Fruit fly (Drosophila melanogaster): ENCODE measurements around the gene ntc.

ntc gene

DNA sequence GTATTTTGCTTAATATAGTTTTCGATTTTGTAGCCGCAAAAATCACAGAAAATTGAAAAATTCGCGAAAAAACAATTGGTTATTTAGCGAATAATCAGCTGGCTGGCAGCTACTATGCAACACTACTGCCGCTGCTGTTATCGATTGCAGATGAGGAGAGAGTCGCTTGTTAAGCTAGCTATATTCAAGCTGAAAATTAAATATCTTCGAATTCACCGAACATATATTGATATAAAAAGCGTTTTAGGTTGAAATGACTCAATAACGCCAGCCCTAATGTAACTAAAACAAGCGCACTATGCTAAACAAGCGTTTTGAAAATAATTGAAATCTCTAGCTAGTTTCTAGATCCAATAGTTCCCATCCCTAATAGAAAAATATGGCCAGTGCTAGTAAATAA lies at the start of gene ntc, which contains the start of the genes CG32264 and IntS10:
TSS of gene ntc (minus strand) at position 130 of the 400 bp plus-strand sequence.
TSS of gene CG32264 (minus strand) at position 130 of the 400 bp plus-strand sequence.
TSS of gene IntS10 (plus strand) at position 381 of the 400 bp plus-strand sequence.
- peak; percentile 61 for TF ChIP-seq CG15710 (tag; optimal IDR thresholded peaks at IDR 0.05)
- TF ChIP-seq fd96Ca (GFP tag; IDR thresholded peaks at IDR 0.05): no peak; the same call in 1 of the 3 replicates
- TF ChIP-seq Ets98B (GFP tag; IDR thresholded peaks at IDR 0.05): peak; percentile 43
- TF ChIP-seq CG8301 (tag; optimal IDR thresholded peaks at IDR 0.05): peak; percentile 48
- peak; percentile 23 for TF ChIP-seq CG9948 (tag; optimal IDR thresholded peaks at IDR 0.05)
- TF ChIP-seq rn (GFP tag; IDR thresholded peaks at IDR 0.05): no peak
- peak; percentile 52 for TF ChIP-seq D1 (tag; optimal IDR thresholded peaks at IDR 0.05)
- no peak for TF ChIP-seq Pif1A (GFP tag; optimal IDR thresholded peaks at IDR 0.05)
- no peak for TF ChIP-seq Snoo (tag; optimal IDR thresholded peaks at IDR 0.05)
- no peak for TF ChIP-seq CG8159 (tag; optimal IDR thresholded peaks at IDR 0.05)
- TF ChIP-seq CG4496 (GFP tag; IDR thresholded peaks at IDR 0.05): no peak
- TF ChIP-seq CG17806 (tag; optimal IDR thresholded peaks at IDR 0.05): peak; percentile 29
- no peak for TF ChIP-seq CG14655 (GFP tag; optimal IDR thresholded peaks at IDR 0.05)
- no peak for TF ChIP-seq CG10348 (GFP tag; IDR thresholded peaks at IDR 0.05)
- peak; percentile 34; the same call in 1 of the 2 replicates for TF ChIP-seq CG32121 (GFP tag; IDR thresholded peaks at IDR 0.05)

DNA sequence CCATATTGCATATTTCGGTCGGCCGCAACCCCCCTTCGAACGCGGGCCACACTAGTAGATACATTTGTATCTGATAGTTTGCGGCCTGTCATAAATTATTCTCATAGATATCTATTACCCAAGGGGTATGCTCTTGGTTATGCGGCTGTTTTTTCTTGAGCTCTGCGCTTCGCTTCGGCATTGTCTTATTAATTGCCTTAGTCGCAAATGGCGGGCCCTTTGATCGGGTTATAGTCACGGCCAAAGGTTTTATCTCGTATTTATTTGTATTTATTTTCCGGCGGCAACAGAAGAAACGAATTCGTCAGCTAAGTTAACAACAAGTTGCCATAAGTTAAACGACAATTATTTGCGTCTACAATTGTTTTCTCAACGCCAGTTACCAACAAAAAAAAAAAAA lies 49.7 kb upstream of the ntc start:
- TF ChIP-seq CG12605 (GFP tag; IDR thresholded peaks at IDR 0.05): no peak
- TF ChIP-seq CG10348 (GFP tag; IDR thresholded peaks at IDR 0.05): no peak
- TF ChIP-seq D1 (tag; optimal IDR thresholded peaks at IDR 0.05): no peak
- no peak for TF ChIP-seq rn (GFP tag; IDR thresholded peaks at IDR 0.05)
- TF ChIP-seq EcR (GFP tag; optimal IDR thresholded peaks at IDR 0.05): no peak
- no peak for TF ChIP-seq CG34367 (tag; optimal IDR thresholded peaks at IDR 0.05)
- no peak for TF ChIP-seq CG8159 (tag; optimal IDR thresholded peaks at IDR 0.05)

dm6 chr3L:3855194-3855980 lies 49.1 kb upstream of the ntc start:
- TF ChIP-seq EcR (GFP tag; optimal IDR thresholded peaks at IDR 0.05): no peak
- no peak for TF ChIP-seq Pif1B (GFP tag; optimal IDR thresholded peaks at IDR 0.05)
- TF ChIP-seq CG13204 (GFP tag; optimal IDR thresholded peaks at IDR 0.05): no peak
- no peak for TF ChIP-seq CG10348 (GFP tag; IDR thresholded peaks at IDR 0.05)
- TF ChIP-seq CG9948 (tag; optimal IDR thresholded peaks at IDR 0.05): no peak
- TF ChIP-seq D1 (tag; optimal IDR thresholded peaks at IDR 0.05): no peak
- TF ChIP-seq CG15710 (tag; optimal IDR thresholded peaks at IDR 0.05): no peak
- TF ChIP-seq Snoo (tag; optimal IDR thresholded peaks at IDR 0.05): no peak
- TF ChIP-seq CG34367 (tag; optimal IDR thresholded peaks at IDR 0.05): no peak
- TF ChIP-seq CG14655 (GFP tag; optimal IDR thresholded peaks at IDR 0.05): no peak

- TF ChIP-seq CG34367 (tag; optimal IDR thresholded peaks at IDR 0.05) (peak; percentile 81), CG15710 (tag; optimal IDR thresholded peaks at IDR 0.05) (peak; percentile 83), gl (tag; optimal IDR thresholded peaks at IDR 0.05) (no peak), CG8301 (tag; optimal IDR thresholded peaks at IDR 0.05) (no peak), fd96Ca (GFP tag; IDR thresholded peaks at IDR 0.05) (no peak), CG8159 (tag; optimal IDR thresholded peaks at IDR 0.05) (peak; percentile 73), Snoo (tag; optimal IDR thresholded peaks at IDR 0.05) (no peak), D1 (tag; optimal IDR thresholded peaks at IDR 0.05) (no peak), CG13204 (GFP tag; optimal IDR thresholded peaks at IDR 0.05) (peak; percentile 68), CG32121 (GFP tag; IDR thresholded peaks at IDR 0.05) (no peak), EcR (GFP tag; optimal IDR thresholded peaks at IDR 0.05) (no peak), Pif1B (GFP tag; optimal IDR thresholded peaks at IDR 0.05) (peak; percentile 37), Ets98B (GFP tag; IDR thresholded peaks at IDR 0.05) (no peak; the same call in 1 of the 2 replicates), CG9948 (tag; optimal IDR thresholded peaks at IDR 0.05) (peak; percentile 45), Pif1A (GFP tag; optimal IDR thresholded peaks at IDR 0.05) (peak; percentile 37), CG10348 (GFP tag; IDR thresholded peaks at IDR 0.05) (no peak), rn (GFP tag; IDR thresholded peaks at IDR 0.05) (peak; percentile 28; the same call in 1 of the 2 replicates), CG4496 (GFP tag; IDR thresholded peaks at IDR 0.05) (no peak; the same call in 1 of the 3 replicates), CG17806 (tag; optimal IDR thresholded peaks at IDR 0.05) (peak; percentile 55), CG12605 (GFP tag; IDR thresholded peaks at IDR 0.05) (0 out of 2 replicates have a peak, but pooled peaks have one; percentile 12), CG14655 (GFP tag; optimal IDR thresholded peaks at IDR 0.05) (peak; percentile 30)
Observed at dm6 chr3L:3852842-3853241, 46.6 kb upstream of the ntc start.

DNA sequence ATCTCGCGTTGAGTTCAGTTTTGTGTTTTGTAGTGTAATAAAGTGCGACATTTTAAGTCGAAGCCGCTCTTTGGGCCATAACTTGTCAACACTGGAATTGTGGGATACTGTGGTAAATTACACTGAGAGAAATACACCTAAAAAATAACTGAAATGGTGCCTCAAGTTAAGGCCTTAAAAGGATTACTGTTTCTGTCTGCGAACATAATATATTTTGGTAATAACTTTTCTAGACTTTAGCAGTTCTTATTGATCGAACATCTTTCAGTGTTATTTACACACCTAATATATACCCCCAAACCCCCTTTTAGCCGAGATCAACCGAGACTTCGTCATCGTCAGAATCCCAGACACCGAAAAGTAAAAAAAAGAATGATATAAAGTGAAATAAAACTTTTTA lies 45.6 kb upstream of the ntc start:
- TF ChIP-seq D1 (tag; optimal IDR thresholded peaks at IDR 0.05) (no peak), Pif1B (GFP tag; optimal IDR thresholded peaks at IDR 0.05) (peak; percentile 24), CG8159 (tag; optimal IDR thresholded peaks at IDR 0.05) (peak; percentile 59), CG12605 (GFP tag; IDR thresholded peaks at IDR 0.05) (no peak), CG34367 (tag; optimal IDR thresholded peaks at IDR 0.05) (peak; percentile 30), CG15710 (tag; optimal IDR thresholded peaks at IDR 0.05) (peak; percentile 59), Ets98B (GFP tag; IDR thresholded peaks at IDR 0.05) (no peak), EcR (GFP tag; optimal IDR thresholded peaks at IDR 0.05) (no peak), CG13204 (GFP tag; optimal IDR thresholded peaks at IDR 0.05) (no peak), rn (GFP tag; IDR thresholded peaks at IDR 0.05) (no peak), Pif1A (GFP tag; optimal IDR thresholded peaks at IDR 0.05) (peak; percentile 17), CG8301 (tag; optimal IDR thresholded peaks at IDR 0.05) (peak; percentile 1), CG10348 (GFP tag; IDR thresholded peaks at IDR 0.05) (no peak), CG32121 (GFP tag; IDR thresholded peaks at IDR 0.05) (no peak), gl (tag; optimal IDR thresholded peaks at IDR 0.05) (no peak), CG9948 (tag; optimal IDR thresholded peaks at IDR 0.05) (peak; percentile 30), CG4496 (GFP tag; IDR thresholded peaks at IDR 0.05) (no peak), fd96Ca (GFP tag; IDR thresholded peaks at IDR 0.05) (no peak), Snoo (tag; optimal IDR thresholded peaks at IDR 0.05) (no peak), CG17806 (tag; optimal IDR thresholded peaks at IDR 0.05) (peak; percentile 40), CG14655 (GFP tag; optimal IDR thresholded peaks at IDR 0.05) (no peak)
